Fruit fly (Drosophila melanogaster) whole organism, embryonic: ENCODE data around the gene mu2.
A peak's percentile ranks its signal among the peaks of the same experiment; 100 is the strongest.

Source experiments
- CG10366 ChIP-seq: fragments of 200-800 bp; sonication (Bioruptor generic); IDR thresholded peaks from 2 replicates; pipeline ENCODE4 v1.3.6; 2022; ENCODE audit warnings: missing biosample characterization, missing genetic modification characterization
- CG10565 ChIP-seq: fragments of 200-800 bp; sonication (Bioruptor generic); optimal IDR thresholded peaks from 3 replicates; lab custom pipeline; 2016; ENCODE audit warnings: missing biosample characterization, mild to moderate bottlenecking, missing genetic modification characterization
- CG10654 ChIP-seq: fragments of 200-800 bp; sonication (Bioruptor generic); optimal IDR thresholded peaks from 2 replicates; lab custom pipeline; 2016; ENCODE audit warnings: missing biosample characterization, missing genetic modification characterization
- CG10959 ChIP-seq: fragments of 200-800 bp; sonication (Bioruptor generic); IDR thresholded peaks from 2 replicates; pipeline ENCODE4 v1.3.6; 2022; ENCODE audit warnings: missing biosample characterization, missing genetic modification characterization
- CG12071 ChIP-seq: fragments of 200-800 bp; sonication (Bioruptor generic); optimal IDR thresholded peaks from 3 replicates; lab custom pipeline; 2018; ENCODE audit warnings: missing biosample characterization, mild to moderate bottlenecking, missing genetic modification characterization
- CG12104 ChIP-seq: fragments of 200-800 bp; sonication (Bioruptor generic); optimal IDR thresholded peaks from 3 replicates; lab custom pipeline; 2016; ENCODE audit warnings: missing biosample characterization, missing genetic modification characterization
- CG12236 ChIP-seq: fragments of 200-800 bp; sonication (Bioruptor generic); optimal IDR thresholded peaks from 2 replicates; lab custom pipeline; 2016; ENCODE audit warnings: missing biosample characterization, missing genetic modification characterization
- CG12744 ChIP-seq: fragments of 200-800 bp; sonication (Bioruptor generic); optimal IDR thresholded peaks from 2 replicates; lab custom pipeline; 2016; ENCODE audit warnings: missing biosample characterization, missing genetic modification characterization
- CG13123 ChIP-seq: fragments of 200-800 bp; sonication (Bioruptor generic); optimal IDR thresholded peaks from 2 replicates; lab custom pipeline; 2016; ENCODE audit warnings: missing biosample characterization, missing genetic modification characterization
- CG16779 ChIP-seq: fragments of 200-800 bp; sonication (Bioruptor generic); IDR thresholded peaks from 2 replicates; pipeline ENCODE4 v1.3.6; 2022; ENCODE audit warnings: missing biosample characterization, missing genetic modification characterization
- CG16815 ChIP-seq: fragments of 200-800 bp; sonication (Bioruptor generic); optimal IDR thresholded peaks from 3 replicates; lab custom pipeline; 2017; ENCODE audit warnings: missing biosample characterization, mild to moderate bottlenecking, missing genetic modification characterization
- CG18619 ChIP-seq: fragments of 200-800 bp; sonication (Bioruptor generic); optimal IDR thresholded peaks from 3 replicates; lab custom pipeline; 2017; ENCODE audit warnings: missing biosample characterization, mild to moderate bottlenecking, missing genetic modification characterization
- CG34376 ChIP-seq: fragments of 200-800 bp; sonication (Bioruptor generic); optimal IDR thresholded peaks from 2 replicates; lab custom pipeline; 2018; ENCODE audit warnings: missing biosample characterization, mild to moderate bottlenecking, missing genetic modification characterization
- CG3838 ChIP-seq: fragments of 200-800 bp; sonication (Bioruptor generic); optimal IDR thresholded peaks from 3 replicates; lab custom pipeline; 2016; ENCODE audit warnings: missing biosample characterization, missing genetic modification characterization
- CG7357 ChIP-seq: fragments of 200-800 bp; sonication (Bioruptor generic); IDR thresholded peaks from 3 replicates; pipeline ENCODE4 v1.3.6; 2022; ENCODE audit warnings: missing biosample characterization, missing genetic modification characterization
- CG9437 ChIP-seq: fragments of 200-800 bp; sonication (Bioruptor generic); optimal IDR thresholded peaks from 2 replicates; lab custom pipeline; 2018; ENCODE audit warnings: missing biosample characterization, mild to moderate bottlenecking, missing genetic modification characterization
- CG9609 ChIP-seq: fragments of 200-800 bp; sonication (Bioruptor generic); optimal IDR thresholded peaks from 3 replicates; lab custom pipeline; 2016; ENCODE audit warnings: missing biosample characterization, missing genetic modification characterization
- CG9727 ChIP-seq: fragments of 200-800 bp; sonication (Bioruptor generic); optimal IDR thresholded peaks from 3 replicates; lab custom pipeline; 2017; ENCODE audit warnings: missing biosample characterization, mild to moderate bottlenecking, missing genetic modification characterization
- D ChIP-seq, 2 experiments: fragments of 200-800 bp in 1 of 2; fragments of >200 bp in 1 of 2; sonication (Bioruptor generic) in 1 of 2; optimal IDR thresholded peaks; 2 replicates in 1 of 2; 3 replicates in 1 of 2; lab custom pipeline; 2017; ENCODE audit warnings: mild to moderate bottlenecking in 1 of 2, missing biosample characterization in 1 of 2, missing genetic modification characterization in 1 of 2, missing genetic modification reagents in 1 of 2
- D19B ChIP-seq: fragments of 200-800 bp; sonication (Bioruptor generic); optimal IDR thresholded peaks from 2 replicates; lab custom pipeline; 2017; ENCODE audit warnings: missing biosample characterization, mild to moderate bottlenecking, missing genetic modification characterization
- Dad ChIP-seq: fragments of 200-800 bp; sonication (Bioruptor generic); optimal IDR thresholded peaks from 3 replicates; lab custom pipeline; 2016; ENCODE audit warnings: missing biosample characterization, missing genetic modification characterization
- Dp ChIP-seq: fragments of 200-800 bp; sonication (Bioruptor generic); optimal IDR thresholded peaks from 2 replicates; lab custom pipeline; 2018; ENCODE audit warnings: missing biosample characterization, mild to moderate bottlenecking, missing genetic modification characterization, moderate library complexity
- ERR ChIP-seq: fragments of 200-800 bp; sonication (Bioruptor generic); optimal IDR thresholded peaks from 2 replicates; lab custom pipeline; 2016; ENCODE audit warnings: missing biosample characterization, missing genetic modification characterization
- Fer2 ChIP-seq: fragments of 200-800 bp; sonication (Bioruptor generic); optimal IDR thresholded peaks from 2 replicates; lab custom pipeline; 2018; ENCODE audit warnings: missing biosample characterization, mild to moderate bottlenecking, missing genetic modification characterization, moderate library complexity
- Hmx ChIP-seq: fragments of 200-800 bp; sonication (Bioruptor generic); optimal IDR thresholded peaks from 2 replicates; lab custom pipeline; 2016; ENCODE audit warnings: missing biosample characterization, missing genetic modification characterization
- Ravus ChIP-seq: fragments of 200-800 bp; sonication (Bioruptor generic); IDR thresholded peaks from 2 replicates; pipeline ENCODE4 v1.3.6; 2022; ENCODE audit warnings: missing biosample characterization, missing genetic modification characterization
- Rx ChIP-seq: fragments of 200-800 bp; sonication (Bioruptor generic); IDR thresholded peaks from 2 replicates; pipeline ENCODE4 v1.3.6; 2022; ENCODE audit warnings: missing biosample characterization, missing genetic modification characterization
- Trl ChIP-seq, 3 experiments: fragments of >200 bp in 2 of 3; fragments of 200-800 bp in 1 of 3; sonication (Bioruptor generic) in 1 of 3; optimal IDR thresholded peaks; 2 replicates in 1 of 3; 3 replicates in 2 of 3; lab custom pipeline; 2016 to 2017; ENCODE audit warnings: missing biosample characterization in 1 of 3, missing genetic modification characterization in 1 of 3
- ase ChIP-seq: fragments of 200-800 bp; sonication (Bioruptor generic); IDR thresholded peaks from 3 replicates; pipeline ENCODE4 v1.3.6; 2022; ENCODE audit warnings: missing biosample characterization, missing genetic modification characterization
- ash1 ChIP-seq: fragments of 200-800 bp; sonication (Bioruptor generic); optimal IDR thresholded peaks from 2 replicates; lab custom pipeline; 2018; ENCODE audit warnings: missing biosample characterization, mild to moderate bottlenecking, missing genetic modification characterization
- ato ChIP-seq: fragments of 200-800 bp; sonication (Bioruptor generic); IDR thresholded peaks from 2 replicates; pipeline ENCODE4 v1.3.6; 2022; ENCODE audit warnings: missing biosample characterization, missing genetic modification characterization; ENCODE audit not compliant: partially characterized antibody
- bbx ChIP-seq: fragments of 200-800 bp; sonication (Bioruptor generic); IDR thresholded peaks from 2 replicates; pipeline ENCODE4 v1.3.6; 2022; ENCODE audit warnings: missing biosample characterization, missing genetic modification characterization; ENCODE audit not compliant: partially characterized antibody
- caup ChIP-seq: fragments of 200-800 bp; sonication (Bioruptor generic); optimal IDR thresholded peaks from 3 replicates; lab custom pipeline; 2017; ENCODE audit warnings: missing biosample characterization, mild to moderate bottlenecking, missing genetic modification characterization, moderate library complexity; ENCODE audit not compliant: severe bottlenecking
- chif ChIP-seq, 2 experiments: fragments of 200-800 bp; sonication (Bioruptor generic); optimal IDR thresholded peaks; 3 replicates each; lab custom pipeline; 2016; ENCODE audit warnings: missing biosample characterization in 2 of 2, missing genetic modification characterization in 2 of 2
- chm ChIP-seq: fragments of 200-800 bp; sonication (Bioruptor generic); IDR thresholded peaks from 2 replicates; pipeline ENCODE4 v1.3.6; 2022; ENCODE audit warnings: missing biosample characterization, missing genetic modification characterization
- emc ChIP-seq: fragments of 200-800 bp; sonication (Bioruptor generic); optimal IDR thresholded peaks from 2 replicates; lab custom pipeline; 2016; ENCODE audit warnings: missing biosample characterization, missing genetic modification characterization
- fd64A ChIP-seq: fragments of 200-800 bp; sonication (Bioruptor generic); optimal IDR thresholded peaks from 3 replicates; lab custom pipeline; 2018; ENCODE audit warnings: missing biosample characterization, mild to moderate bottlenecking, missing genetic modification characterization
- gem ChIP-seq: fragments of 200-800 bp; sonication (Bioruptor generic); optimal IDR thresholded peaks from 2 replicates; lab custom pipeline; 2019; ENCODE audit warnings: missing biosample characterization, mild to moderate bottlenecking, missing genetic modification characterization, moderate library complexity
- jing ChIP-seq: fragments of 200-800 bp; sonication (Bioruptor generic); optimal IDR thresholded peaks from 2 replicates; lab custom pipeline; 2018; ENCODE audit warnings: missing biosample characterization, mild to moderate bottlenecking, missing genetic modification characterization
- jumu ChIP-seq: fragments of 200-800 bp; sonication (Bioruptor generic); optimal IDR thresholded peaks from 3 replicates; lab custom pipeline; 2016; ENCODE audit warnings: missing biosample characterization, missing genetic modification characterization
- knrl ChIP-seq: fragments of 200-800 bp; sonication (Bioruptor generic); IDR thresholded peaks from 3 replicates; pipeline ENCODE4 v1.3.6; 2022; ENCODE audit warnings: missing biosample characterization, missing genetic modification characterization; ENCODE audit not compliant: partially characterized antibody
- lola ChIP-seq, 3 experiments: fragments of >200 bp in 2 of 3; fragments of 200-800 bp in 1 of 3; sonication (Bioruptor generic) in 1 of 3; optimal IDR thresholded peaks; 2 replicates each; lab custom pipeline; 2017 to 2019; ENCODE audit warnings: missing biosample characterization in 3 of 3, missing genetic modification characterization in 3 of 3, mild to moderate bottlenecking in 1 of 3, moderate library complexity in 1 of 3
- pan ChIP-seq, 4 experiments: fragments of >200 bp in 3 of 4; fragments of 200-800 bp in 1 of 4; sonication (Bioruptor generic) in 1 of 4; optimal IDR thresholded peaks in 3 of 4; IDR thresholded peaks in 1 of 4; 2 replicates each; pipeline versions ENCODE4 v1.3.6 to Lab custom; 2017 to 2022; ENCODE audit warnings: missing biosample characterization in 2 of 4, missing genetic modification characterization in 2 of 4, mixed read lengths in 1 of 4
- pho ChIP-seq: fragments of 200-800 bp; sonication (Bioruptor generic); optimal IDR thresholded peaks from 2 replicates; lab custom pipeline; 2016; ENCODE audit warnings: missing biosample characterization, missing genetic modification characterization
- pum ChIP-seq: fragments of 200-800 bp; sonication (Bioruptor generic); optimal IDR thresholded peaks from 2 replicates; lab custom pipeline; 2016; ENCODE audit warnings: missing biosample characterization, missing genetic modification characterization
- tio ChIP-seq: fragments of 200-800 bp; sonication (Bioruptor generic); optimal IDR thresholded peaks from 2 replicates; lab custom pipeline; 2017; ENCODE audit warnings: missing biosample characterization, missing genetic modification characterization, inconsistent platforms
- toy ChIP-seq: fragments of 200-800 bp; sonication (Bioruptor generic); IDR thresholded peaks from 2 replicates; pipeline ENCODE4 v1.3.6; 2022; ENCODE audit warnings: missing biosample characterization, missing genetic modification characterization
- twi ChIP-seq: fragments of 200-800 bp; optimal IDR thresholded peaks from 2 replicates; lab custom pipeline; 2019; ENCODE audit warnings: missing biosample characterization, mild to moderate bottlenecking, missing genetic modification characterization, moderate library complexity
- wor ChIP-seq: fragments of 200-800 bp; sonication (Bioruptor generic); IDR thresholded peaks from 2 replicates; pipeline ENCODE4 v1.3.6; 2022; ENCODE audit warnings: missing biosample characterization, missing genetic modification characterization

The mu2 gene

dm6 chr3L:1962964-1963363 lies 15.7 kb upstream of the mu2 start, which contains the start of gene SCOT (continued):
- TF ChIP-seq CG3838 (GFP tag; lab: Kevin White, UChicago) (no peak), CG9727 (peak; percentile 36), CG12104 (GFP tag; lab: Kevin White, UChicago) (no peak), pum (GFP tag; lab: Kevin White, UChicago) (peak; percentile 54), CG16779 (GFP tag; lab: Robert Waterston, UW) (0 out of 2 replicates have a peak, but pooled peaks have one; percentile 30), wor (GFP tag; lab: Robert Waterston, UW) (peak; percentile 75), CG12744 (GFP tag; lab: Kevin White, UChicago) (no peak), CG34376 (no peak), Dp (GFP tag; lab: Kevin White, UChicago) (no peak), lola (GFP tag; optimal IDR thresholded peaks at IDR 0.05; lab: Kevin White, UChicago) (no peak), knrl (GFP tag; lab: Robert Waterston, UW) (no peak), ERR (GFP tag; lab: Kevin White, UChicago) (peak; percentile 50), Fer2 (tag; lab: Kevin White, UChicago) (no peak), D (optimal IDR thresholded peaks at IDR 0.05; lab: Kevin White, UChicago) (no peak), D (GFP tag; optimal IDR thresholded peaks at IDR 0.05; lab: Kevin White, UChicago) (no peak), ase (GFP tag; lab: Robert Waterston, UW) (peak; percentile 78), Ravus (GFP tag; lab: Robert Waterston, UW) (no peak; the same call in 1 of the 2 replicates), pho (GFP tag; lab: Kevin White, UChicago) (no peak), CG10565 (GFP tag; lab: Kevin White, UChicago) (no peak), emc (GFP tag; lab: Kevin White, UChicago) (no peak), bbx (no peak), Hmx (no peak), gem (no peak), Trl (optimal IDR thresholded peaks at IDR 0.05; lab: Kevin White, UChicago) (no peak), Trl (GFP tag; optimal IDR thresholded peaks at IDR 0.05; lab: Kevin White, UChicago) (no peak), CG10366 (GFP tag; lab: Robert Waterston, UW) (peak; percentile 80), jumu (GFP tag; lab: Kevin White, UChicago) (peak; percentile 68), toy (no peak), CG10959 (GFP tag; lab: Robert Waterston, UW) (peak; percentile 65), caup (GFP tag; lab: Kevin White, UChicago) (no peak), jing (GFP tag; lab: Kevin White, UChicago) (peak; percentile 57), CG7357 (GFP tag; lab: Robert Waterston, UW) (peak; percentile 68; the same call in 2 of the 3 replicates), CG13123 (GFP tag; lab: Kevin White, UChicago) (no peak), CG9437 (peak; percentile 33), ash1 (no peak), chm (GFP tag; lab: Robert Waterston, UW) (peak; percentile 69; the same call in 1 of the 2 replicates), CG16815 (peak; percentile 41), Rx (GFP tag; lab: Robert Waterston, UW) (peak; percentile 69), CG12236 (peak; percentile 54), CG12071 (GFP tag; lab: Kevin White, UChicago) (peak; percentile 45), CG10654 (no peak), pan (optimal IDR thresholded peaks at IDR 0.05; lab: Kevin White, UChicago) (no peak), pan (GFP tag; optimal IDR thresholded peaks at IDR 0.05 in 1 of 2, IDR thresholded peaks at IDR 0.05 in 1 of 2) (peak in 1 of 2 experiments; percentile 89), CG9609 (peak; percentile 51), fd64A (no peak), Dad (GFP tag; lab: Kevin White, UChicago) (peak; percentile 39), CG18619 (peak; percentile 18), ato (GFP tag; lab: Robert Waterston, UW) (no peak), tio (no peak), twi (tag; lab: Kevin White, UChicago) (no peak), D19B (GFP tag; lab: Kevin White, UChicago) (no peak), chif (GFP tag; optimal IDR thresholded peaks at IDR 0.05; lab: Kevin White, UChicago) (peak; percentile 66 to 70)
